Worm (Caenorhabditis elegans): Measurements from ENCODE around the gene clec-263.

The clec-263 gene

ce11 chrV:20625260-20625659 lies 50.8 kb downstream of the clec-263 start:
- TF ChIP-seq zip-4 (GFP tag; optimal IDR thresholded peaks at IDR 0.05) (no peak), dsc-1 (tag; optimal IDR thresholded peaks at IDR 0.05) (no peak), lin-35 (GFP tag; optimal IDR thresholded peaks at IDR 0.05) (no peak), sptf-1 (tag; optimal IDR thresholded peaks at IDR 0.05) (no peak), C16A3.4 (tag; optimal IDR thresholded peaks at IDR 0.05) (no peak), tlp-1 (tag; optimal IDR thresholded peaks at IDR 0.05) (no peak), snpc-4 (tag; optimal IDR thresholded peaks at IDR 0.05) (no peak), ztf-4 (tag; optimal IDR thresholded peaks at IDR 0.05) (no peak), vab-15 (tag; optimal IDR thresholded peaks at IDR 0.05) (no peak)

- TF ChIP-seq skn-1 (tag; optimal IDR thresholded peaks at IDR 0.05) (no peak), tbx-2 (tag; optimal IDR thresholded peaks at IDR 0.05) (no peak), nhr-84 (tag; optimal IDR thresholded peaks at IDR 0.05) (no peak), ceh-82 (tag; optimal IDR thresholded peaks at IDR 0.05) (no peak), nhr-19 (GFP tag; conservative IDR thresholded peaks at IDR 0.05) (no peak), ces-1 (GFP tag; optimal IDR thresholded peaks at IDR 0.05) (no peak), vab-15 (tag; optimal IDR thresholded peaks at IDR 0.05) (no peak), nhr-237 (tag; optimal IDR thresholded peaks at IDR 0.05) (no peak), sup-37 (GFP tag; optimal IDR thresholded peaks at IDR 0.05) (no peak), pqm-1 (tag; optimal IDR thresholded peaks at IDR 0.05) (no peak), ets-5 (GFP tag; IDR thresholded peaks at IDR 0.05) (no peak), lin-39 (tag; optimal IDR thresholded peaks at IDR 0.05) (no peak), aha-1 (tag; optimal IDR thresholded peaks at IDR 0.05) (no peak), efl-3 (GFP tag; optimal IDR thresholded peaks at IDR 0.05) (no peak), nhr-77 (tag; optimal IDR thresholded peaks at IDR 0.05) (no peak), blmp-1 (tag; optimal IDR thresholded peaks at IDR 0.05) (no peak), tlp-1 (tag; optimal IDR thresholded peaks at IDR 0.05) (no peak), fkh-4 (tag; optimal IDR thresholded peaks at IDR 0.05; ENCODE audit: borderline replicate concordance) (no peak)
Observed at ce11 chrV:20626043-20626761, 51.8 kb downstream of the clec-263 start, which contains the start of the genes F46B3.9 and srz-18. TSS of gene F46B3.9 (minus strand) at chrV:20626143. TSS of gene srz-18 (plus strand) at chrV:20626711.

All from whole organism, L1 larva.